Fruit fly (Drosophila melanogaster) whole organism, adult: ENCODE data around the gene CG10660.

Source experiments
- CG11617 ChIP-seq: fragments of 200-800 bp; sonication (Bioruptor generic); optimal IDR thresholded peaks from 2 replicates; lab custom pipeline; 2017; ENCODE audit warnings: mild to moderate bottlenecking, missing biosample characterization, missing genetic modification reagents, missing genetic modification characterization
- CG12768 ChIP-seq: fragments of 200-800 bp; sonication (Bioruptor generic); optimal IDR thresholded peaks from 2 replicates; lab custom pipeline; 2017; ENCODE audit warnings: missing biosample characterization, missing genetic modification characterization, mild to moderate bottlenecking, moderate library complexity, missing genetic modification reagents
- CG1620 ChIP-seq: fragments of 200-800 bp; sonication (Bioruptor generic); optimal IDR thresholded peaks from 2 replicates; lab custom pipeline; 2016; ENCODE audit warnings: missing biosample characterization, missing genetic modification characterization
- CG7045 ChIP-seq: fragments of 200-800 bp; sonication (Bioruptor generic); optimal IDR thresholded peaks from 2 replicates; lab custom pipeline; 2017; ENCODE audit warnings: missing biosample characterization, mild to moderate bottlenecking, missing genetic modification characterization
- CG7101 ChIP-seq: fragments of 200-800 bp; sonication (Bioruptor generic); optimal IDR thresholded peaks from 2 replicates; lab custom pipeline; 2018; ENCODE audit warnings: missing biosample characterization, mild to moderate bottlenecking, missing genetic modification characterization, moderate library complexity
- Clk ChIP-seq: fragments of 200-800 bp; sonication (Bioruptor generic); optimal IDR thresholded peaks from 2 replicates; lab custom pipeline; 2017; ENCODE audit warnings: missing biosample characterization, missing genetic modification characterization
- Crg-1 ChIP-seq: fragments of 200-800 bp; sonication (Bioruptor generic); optimal IDR thresholded peaks from 2 replicates; lab custom pipeline; 2016; ENCODE audit warnings: missing biosample characterization, missing genetic modification characterization
- Hr96 ChIP-seq: fragments of 200-800 bp; sonication (Bioruptor generic); optimal IDR thresholded peaks from 2 replicates; lab custom pipeline; 2016; ENCODE audit warnings: missing biosample characterization, missing genetic modification characterization
- cic ChIP-seq: fragments of 200-800 bp; sonication (Bioruptor generic); optimal IDR thresholded peaks from 2 replicates; lab custom pipeline; 2017; ENCODE audit warnings: missing biosample characterization, mild to moderate bottlenecking, missing genetic modification characterization, moderate library complexity
- cnc ChIP-seq, 2 experiments: fragments of >200 bp; optimal IDR thresholded peaks; 2 replicates each; lab custom pipeline; 2017
- kay ChIP-seq: fragments of 200-800 bp; sonication (Bioruptor generic); peaks from one replicate; lab custom pipeline; 2016; ENCODE audit warnings: missing biosample characterization, missing genetic modification characterization, borderline replicate concordance
- pad ChIP-seq: fragments of 200-800 bp; sonication (Bioruptor generic); optimal IDR thresholded peaks from 3 replicates; lab custom pipeline; 2017; ENCODE audit warnings: missing biosample characterization, missing genetic modification characterization, mild to moderate bottlenecking, moderate library complexity, missing genetic modification reagents

dm6 chr3L:12463580-12463979, 26.9 kb downstream of the CG10660 start:
- TF ChIP-seq pad (GFP tag; lab: Kevin White, UChicago) (no peak), cnc (optimal IDR thresholded peaks at IDR 0.05; lab: Kevin White, UChicago) (no peak), Crg-1 (GFP tag; lab: Kevin White, UChicago) (no peak), Clk (GFP tag; lab: Kevin White, UChicago) (no peak), CG7045 (no peak), CG12768 (GFP tag; lab: Kevin White, UChicago) (no peak), cic (no peak), CG11617 (GFP tag; lab: Kevin White, UChicago) (no peak), CG7101 (no peak), kay (no peak), Hr96 (no peak), CG1620 (GFP tag; lab: Kevin White, UChicago) (no peak)
